Worm (Caenorhabditis elegans) whole organism, L2 larva: ENCODE results near the gene acr-12.

Experiments used
- C34F6.9 ChIP-seq: fragments of 150-350 bp; optimal IDR thresholded peaks from 2 replicates; lab custom pipeline; 2014; ENCODE audit warnings: missing biosample characterization, missing genetic modification characterization
- F13H6.1 ChIP-seq: sonication (generic microtip); optimal IDR thresholded peaks from 2 replicates; lab custom pipeline; 2016; ENCODE audit warnings: missing genetic modification characterization, missing compliant biosample characterization
- R02D3.7 ChIP-seq: fragments of 150-350 bp; optimal IDR thresholded peaks from 2 replicates; lab custom pipeline; 2014; ENCODE audit warnings: missing biosample characterization, missing genetic modification characterization
- Y55F3AM.14 ChIP-seq: fragments of 200-800 bp; sonication (Bioruptor generic); optimal IDR thresholded peaks from 2 replicates; lab custom pipeline; 2018; ENCODE audit warnings: mild to moderate bottlenecking, missing genetic modification characterization, missing compliant biosample characterization
- ZK546.5 ChIP-seq: sonication (generic microtip); optimal IDR thresholded peaks from 2 replicates; lab custom pipeline; 2017; ENCODE audit warnings: missing biosample characterization, missing genetic modification characterization
- alr-1 ChIP-seq: fragments of 150-350 bp; optimal IDR thresholded peaks from 2 replicates; lab custom pipeline; 2014; ENCODE audit warnings: missing biosample characterization, missing genetic modification characterization
- aly-2 ChIP-seq: fragments of 150-350 bp; optimal IDR thresholded peaks from 2 replicates; lab custom pipeline; 2014; ENCODE audit warnings: missing biosample characterization, missing genetic modification characterization
- ama-1 ChIP-seq: fragments of 150-350 bp; optimal IDR thresholded peaks from 2 replicates; lab custom pipeline; 2018; ENCODE audit warnings: inconsistent platforms
- blmp-1 ChIP-seq: sonication (generic microtip); optimal IDR thresholded peaks from 2 replicates; lab custom pipeline; 2017; ENCODE audit warnings: missing genetic modification characterization, mild to moderate bottlenecking, missing compliant biosample characterization, antibody characterized with exemption, moderate library complexity; ENCODE audit not compliant: insufficient read depth
- ceh-16 ChIP-seq: fragments of 150-350 bp; optimal IDR thresholded peaks from 2 replicates; lab custom pipeline; 2014; ENCODE audit warnings: missing biosample characterization, missing genetic modification characterization
- ceh-82 ChIP-seq: fragments of 150-350 bp; optimal IDR thresholded peaks from 2 replicates; lab custom pipeline; 2014; ENCODE audit warnings: missing biosample characterization, missing genetic modification characterization
- crh-2 ChIP-seq: sonication (generic microtip); optimal IDR thresholded peaks from 2 replicates; lab custom pipeline; 2017; ENCODE audit warnings: missing biosample characterization, missing genetic modification characterization
- dmd-4 ChIP-seq: sonication (generic microtip); optimal IDR thresholded peaks from 2 replicates; lab custom pipeline; 2017; ENCODE audit warnings: missing biosample characterization, missing genetic modification characterization
- egl-27 ChIP-seq: sonication (generic microtip); optimal IDR thresholded peaks from 3 replicates; lab custom pipeline; 2017; ENCODE audit warnings: missing biosample characterization, missing genetic modification reagents, missing genetic modification characterization
- elt-1 ChIP-seq: fragments of 150-350 bp; optimal IDR thresholded peaks from 2 replicates; lab custom pipeline; 2014; ENCODE audit warnings: missing biosample characterization, missing genetic modification characterization
- elt-3 ChIP-seq: sonication (generic microtip); optimal IDR thresholded peaks from 2 replicates; lab custom pipeline; 2017; ENCODE audit warnings: missing biosample characterization, missing genetic modification characterization
- fos-1 ChIP-seq: fragments of 150-350 bp; optimal IDR thresholded peaks from 2 replicates; lab custom pipeline; 2014; ENCODE audit warnings: missing biosample characterization, missing genetic modification characterization
- gmeb-1 ChIP-seq: fragments of 150-350 bp; optimal IDR thresholded peaks from 2 replicates; lab custom pipeline; 2014; ENCODE audit warnings: missing biosample characterization, missing genetic modification characterization
- lin-11 ChIP-seq: fragments of 150-350 bp; sonication (generic microtip); optimal IDR thresholded peaks from 2 replicates; lab custom pipeline; 2014; ENCODE audit warnings: missing biosample characterization, missing genetic modification characterization, inconsistent platforms, mixed read lengths
- lin-13 ChIP-seq: fragments of 150-350 bp; optimal IDR thresholded peaks from 2 replicates; lab custom pipeline; 2014; ENCODE audit warnings: missing biosample characterization, missing genetic modification reagents, missing genetic modification characterization
- lin-39 ChIP-seq: fragments of 150-350 bp; optimal IDR thresholded peaks from 2 replicates; lab custom pipeline; 2014; ENCODE audit warnings: missing biosample characterization, missing genetic modification reagents, missing genetic modification characterization
- lsy-2 ChIP-seq, 2 experiments: fragments of 150-350 bp in 1 of 2; sonication (generic microtip) in 1 of 2; optimal IDR thresholded peaks; 2 replicates each; lab custom pipeline; 2014 to 2017; ENCODE audit warnings: missing biosample characterization in 2 of 2, missing genetic modification characterization in 2 of 2
- mab-5 ChIP-seq: fragments of 150-350 bp; optimal IDR thresholded peaks from 2 replicates; lab custom pipeline; 2014; ENCODE audit warnings: missing biosample characterization, missing genetic modification characterization
- mbf-1 ChIP-seq: sonication (generic microtip); optimal IDR thresholded peaks from 2 replicates; lab custom pipeline; 2017; ENCODE audit warnings: missing biosample characterization, missing genetic modification characterization
- mdl-1 ChIP-seq, 2 experiments: fragments of 150-350 bp in 1 of 2; sonication (generic microtip) in 1 of 2; optimal IDR thresholded peaks; 2 replicates each; lab custom pipeline; 2017; ENCODE audit warnings: missing biosample characterization in 2 of 2, missing genetic modification characterization in 2 of 2
- nhr-10 ChIP-seq: sonication (generic microtip); optimal IDR thresholded peaks from 2 replicates; lab custom pipeline; 2017; ENCODE audit warnings: missing biosample characterization, missing genetic modification characterization
- nhr-11 ChIP-seq: fragments of 150-350 bp; optimal IDR thresholded peaks from 2 replicates; lab custom pipeline; 2014; ENCODE audit warnings: missing biosample characterization, missing genetic modification characterization
- nhr-12 ChIP-seq: fragments of 150-350 bp; optimal IDR thresholded peaks from 2 replicates; lab custom pipeline; 2014; ENCODE audit warnings: missing biosample characterization, missing genetic modification characterization
- nhr-129 ChIP-seq: fragments of 150-350 bp; optimal IDR thresholded peaks from 2 replicates; lab custom pipeline; 2014; ENCODE audit warnings: missing biosample characterization, missing genetic modification characterization
- nhr-21 ChIP-seq: fragments of 150-350 bp; optimal IDR thresholded peaks from 2 replicates; lab custom pipeline; 2014; ENCODE audit warnings: missing biosample characterization, missing genetic modification characterization
- nhr-23 ChIP-seq: fragments of 150-350 bp; optimal IDR thresholded peaks from 2 replicates; lab custom pipeline; 2014; ENCODE audit warnings: missing biosample characterization, missing genetic modification reagents, missing genetic modification characterization
- nhr-237 ChIP-seq: fragments of 150-350 bp; optimal IDR thresholded peaks from 2 replicates; lab custom pipeline; 2014; ENCODE audit warnings: missing biosample characterization, missing genetic modification characterization
- nhr-25 ChIP-seq: fragments of 150-350 bp; sonication (generic microtip); optimal IDR thresholded peaks from 3 replicates; lab custom pipeline; 2014; ENCODE audit warnings: missing biosample characterization, missing genetic modification characterization
- nhr-6 ChIP-seq: fragments of 150-350 bp; optimal IDR thresholded peaks from 2 replicates; lab custom pipeline; 2014; ENCODE audit warnings: missing biosample characterization, missing genetic modification characterization
- nhr-77 ChIP-seq: fragments of 150-350 bp; optimal IDR thresholded peaks from 2 replicates; lab custom pipeline; 2014; ENCODE audit warnings: missing biosample characterization, missing genetic modification characterization
- peb-1 ChIP-seq: fragments of 150-350 bp; optimal IDR thresholded peaks from 2 replicates; lab custom pipeline; 2014; ENCODE audit warnings: missing biosample characterization, missing genetic modification characterization
- sem-4 ChIP-seq: fragments of 150-350 bp; optimal IDR thresholded peaks from 2 replicates; lab custom pipeline; 2014; ENCODE audit warnings: missing biosample characterization, missing genetic modification reagents, missing genetic modification characterization
- skn-1 ChIP-seq: sonication (generic microtip); optimal IDR thresholded peaks from 2 replicates; lab custom pipeline; 2017; ENCODE audit warnings: missing biosample characterization, missing genetic modification characterization
- sma-3 ChIP-seq: sonication (generic microtip); optimal IDR thresholded peaks from 2 replicates; lab custom pipeline; 2016; ENCODE audit warnings: missing genetic modification reagents, missing genetic modification characterization, missing compliant biosample characterization
- sma-9 ChIP-seq, 2 experiments: fragments of 150-350 bp in 1 of 2; sonication (generic microtip) in 1 of 2; optimal IDR thresholded peaks; 2 replicates each; lab custom pipeline; 2014 to 2016; ENCODE audit warnings: missing genetic modification characterization in 2 of 2, mild to moderate bottlenecking in 1 of 2, missing biosample characterization in 1 of 2, missing compliant biosample characterization in 1 of 2, missing genetic modification reagents in 1 of 2, moderate library complexity in 1 of 2
- snpc-4 ChIP-seq: fragments of 150-350 bp; optimal IDR thresholded peaks from 2 replicates; lab custom pipeline; 2014; ENCODE audit warnings: missing biosample characterization, missing genetic modification characterization
- unc-39 ChIP-seq: fragments of 150-350 bp; optimal IDR thresholded peaks from 2 replicates; lab custom pipeline; 2014; ENCODE audit warnings: missing biosample characterization, missing genetic modification characterization
- unc-55 ChIP-seq: fragments of 150-350 bp; sonication (generic microtip); optimal IDR thresholded peaks from 3 replicates; lab custom pipeline; 2014; ENCODE audit warnings: missing biosample characterization, missing genetic modification reagents, missing genetic modification characterization
- unc-62 ChIP-seq: fragments of 150-350 bp; optimal IDR thresholded peaks from 2 replicates; lab custom pipeline; 2014; ENCODE audit warnings: missing biosample characterization, missing genetic modification reagents, missing genetic modification characterization
- zag-1 ChIP-seq: fragments of 150-350 bp; optimal IDR thresholded peaks from 2 replicates; lab custom pipeline; 2014; ENCODE audit warnings: missing biosample characterization, missing genetic modification characterization
- ztf-1 ChIP-seq: fragments of 200-800 bp; sonication (Bioruptor generic); conservative IDR thresholded peaks from 2 replicates; pipeline ENCODE4 v1.3.6; 2022; ENCODE audit warnings: missing genetic modification characterization, missing compliant biosample characterization
- ztf-11 ChIP-seq: sonication (generic microtip); optimal IDR thresholded peaks from 2 replicates; lab custom pipeline; 2017; ENCODE audit warnings: missing biosample characterization, missing genetic modification characterization
- ztf-4 ChIP-seq: fragments of 150-350 bp; optimal IDR thresholded peaks from 2 replicates; lab custom pipeline; 2014; ENCODE audit warnings: missing biosample characterization, missing genetic modification characterization

acr-12 gene

DNA sequence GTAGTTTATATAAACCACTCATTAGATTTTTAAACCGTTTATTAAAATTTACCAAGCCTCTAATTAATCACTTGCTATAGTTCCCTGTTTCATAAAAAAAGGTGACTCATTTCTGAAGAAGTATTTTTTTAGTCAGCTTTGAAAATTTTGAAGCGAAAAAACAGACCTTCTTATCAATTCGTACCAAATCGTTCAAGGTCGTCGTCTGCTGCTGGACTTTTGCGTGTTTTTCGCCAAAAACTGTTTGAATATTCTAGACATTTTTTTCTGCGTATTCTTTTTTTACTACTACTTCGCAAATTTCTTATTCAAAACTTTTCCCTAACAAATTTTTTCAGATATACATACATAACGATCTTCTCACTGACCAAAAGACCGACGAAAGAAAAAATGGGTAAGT lies 9.6 kb downstream of the acr-12 start, which contains the start of gene cah-4:
Gene cah-4, plus strand, starts transcription at position 339 of the 400 bp plus-strand sequence.
- TF ChIP-seq snpc-4 (tag; lab: Kevin White, UChicago) (no peak), ama-1 (lab: Kevin White, UChicago) (peak; percentile 82), ztf-1 (GFP tag; lab: Robert Waterston, UW) (no peak), nhr-129 (tag; lab: Kevin White, UChicago) (no peak), skn-1 (tag; lab: Kevin White, UChicago) (no peak)

DNA sequence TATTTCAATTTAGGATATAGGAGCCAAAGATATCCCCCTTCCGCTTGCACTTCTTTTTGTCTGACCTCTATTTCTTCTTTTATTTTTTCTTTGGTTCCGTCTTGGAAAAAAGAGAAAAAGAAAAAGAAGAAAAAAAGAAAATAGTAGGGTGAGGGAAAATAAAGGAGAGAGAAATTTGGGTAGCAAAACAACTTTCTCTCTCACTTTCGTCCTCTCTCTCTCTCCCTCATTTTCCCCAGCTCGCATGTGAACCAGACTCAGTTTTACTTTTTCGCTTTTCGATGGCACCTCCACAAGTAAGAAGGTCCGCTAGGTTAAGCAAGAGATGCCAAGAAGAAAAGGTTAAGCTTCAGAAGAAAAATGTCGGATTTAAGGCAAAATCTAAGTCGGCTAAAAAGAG lies 10.1 kb downstream of the acr-12 start:
- TF ChIP-seq sma-9 (GFP tag; optimal IDR thresholded peaks at IDR 0.05; lab: Kevin White, UChicago) (peak; percentile 51), sma-9 (tag; optimal IDR thresholded peaks at IDR 0.05; lab: Kevin White, UChicago) (no peak), nhr-23 (tag; lab: Kevin White, UChicago) (no peak), skn-1 (tag; lab: Kevin White, UChicago) (no peak), lin-11 (no peak), sma-3 (no peak), C34F6.9 (tag; lab: Kevin White, UChicago) (peak; percentile 56), sem-4 (peak; percentile 12), Y55F3AM.14 (peak; percentile 29), nhr-10 (tag; lab: Kevin White, UChicago) (no peak), nhr-77 (tag; lab: Kevin White, UChicago) (no peak), nhr-25 (tag; lab: Kevin White, UChicago) (no peak), ztf-11 (no peak), nhr-11 (no peak), mab-5 (tag; lab: Kevin White, UChicago) (no peak), unc-62 (no peak), ama-1 (lab: Kevin White, UChicago) (peak; percentile 26), zag-1 (tag; lab: Kevin White, UChicago) (no peak), nhr-21 (no peak), mdl-1 (tag; optimal IDR thresholded peaks at IDR 0.05; lab: Kevin White, UChicago) (no peak), R02D3.7 (no peak), elt-3 (tag; lab: Kevin White, UChicago) (no peak), fos-1 (tag; lab: Kevin White, UChicago) (no peak), lin-39 (tag; lab: Kevin White, UChicago) (no peak), crh-2 (tag; lab: Kevin White, UChicago) (peak; percentile 17), nhr-12 (tag; lab: Kevin White, UChicago) (no peak), egl-27 (tag; lab: Kevin White, UChicago) (no peak), ceh-16 (tag; lab: Kevin White, UChicago) (no peak), mbf-1 (tag; lab: Kevin White, UChicago) (no peak), nhr-6 (no peak), lin-13 (GFP tag; lab: Kevin White, UChicago) (peak; percentile 26), aly-2 (tag; lab: Kevin White, UChicago) (no peak), blmp-1 (tag; lab: Kevin White, UChicago) (peak; percentile 31), peb-1 (no peak), alr-1 (no peak), unc-39 (tag; lab: Kevin White, UChicago) (no peak), F13H6.1 (tag; lab: Kevin White, UChicago) (no peak), dmd-4 (tag; lab: Kevin White, UChicago) (no peak), nhr-237 (tag; lab: Kevin White, UChicago) (no peak), snpc-4 (tag; lab: Kevin White, UChicago) (no peak), lsy-2 (tag; optimal IDR thresholded peaks at IDR 0.05; lab: Kevin White, UChicago) (peak in 1 of 2 experiments; percentile 33), unc-55 (GFP tag; lab: Kevin White, UChicago) (peak; percentile 37), ztf-4 (tag; lab: Kevin White, UChicago) (peak; percentile 38), elt-1 (tag; lab: Kevin White, UChicago) (no peak), gmeb-1 (tag; lab: Kevin White, UChicago) (no peak), nhr-129 (tag; lab: Kevin White, UChicago) (peak; percentile 10), ZK546.5 (tag; lab: Kevin White, UChicago) (no peak), ceh-82 (tag; lab: Kevin White, UChicago) (no peak), ztf-1 (GFP tag; lab: Robert Waterston, UW) (no peak)
